Worm (Caenorhabditis elegans): ENCODE results near the gene C25H3.1.
A peak's percentile ranks its signal among the peaks of the same experiment; 100 is the strongest.

The C25H3.1 gene

ce11 chrII:5696218-5696617 is 2.7 kb upstream of the C25H3.1 start:
- no peak for TF ChIP-seq egl-27 (tag; optimal IDR thresholded peaks at IDR 0.05)
- no peak for TF ChIP-seq ceh-9 (tag; optimal IDR thresholded peaks at IDR 0.05)
- TF ChIP-seq elt-1 (tag; optimal IDR thresholded peaks at IDR 0.05) = no peak
- TF ChIP-seq ceh-16 (tag; optimal IDR thresholded peaks at IDR 0.05) = no peak
- no peak for TF ChIP-seq ama-1 (optimal IDR thresholded peaks at IDR 0.05)
- no peak for TF ChIP-seq hmg-11 (tag; optimal IDR thresholded peaks at IDR 0.05)
- TF ChIP-seq elt-3 (tag; optimal IDR thresholded peaks at IDR 0.05) = no peak
- TF ChIP-seq nhr-43 (tag; optimal IDR thresholded peaks at IDR 0.05; ENCODE audit: poor library complexity, severe bottlenecking) = no peak
- no peak for TF ChIP-seq fkh-2 (tag; optimal IDR thresholded peaks at IDR 0.05)
- TF ChIP-seq nhr-237 (tag; optimal IDR thresholded peaks at IDR 0.05) = no peak
- TF ChIP-seq aly-2 (tag; optimal IDR thresholded peaks at IDR 0.05) = no peak
- no peak for TF ChIP-seq nhr-23 (tag; optimal IDR thresholded peaks at IDR 0.05)

DNA sequence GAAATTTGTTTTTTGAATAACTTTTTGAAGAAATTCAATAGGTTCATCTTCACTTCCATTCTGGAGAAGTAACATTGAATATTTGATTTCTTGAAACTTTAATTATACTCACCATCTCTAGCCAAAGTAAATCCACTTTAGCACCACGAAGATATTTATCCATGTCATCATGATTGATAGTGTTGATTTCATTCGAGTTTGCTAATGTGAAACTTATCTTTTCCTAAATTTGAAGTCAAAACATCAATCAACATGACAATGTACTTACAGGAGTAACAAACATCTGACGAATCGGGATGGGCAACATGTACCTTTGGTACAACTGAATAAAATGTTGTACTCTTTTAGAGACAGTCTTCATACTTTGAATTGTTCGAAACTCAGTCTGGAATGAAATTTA is 1.5 kb upstream of the C25H3.1 start:
- no peak for TF ChIP-seq elt-2 (tag; optimal IDR thresholded peaks at IDR 0.05)
- TF ChIP-seq ceh-28 (tag; optimal IDR thresholded peaks at IDR 0.05) = no peak
- no peak for TF ChIP-seq aly-2 (tag; optimal IDR thresholded peaks at IDR 0.05)
- TF ChIP-seq nhr-11 (tag; optimal IDR thresholded peaks at IDR 0.05) = no peak
- TF ChIP-seq elt-1 (tag; optimal IDR thresholded peaks at IDR 0.05) = no peak
- TF ChIP-seq pha-4 (tag; optimal IDR thresholded peaks at IDR 0.05) = no peak
- no peak for TF ChIP-seq mml-1 (tag; optimal IDR thresholded peaks at IDR 0.05)
- TF ChIP-seq zag-1 (tag; optimal IDR thresholded peaks at IDR 0.05) = no peak

DNA sequence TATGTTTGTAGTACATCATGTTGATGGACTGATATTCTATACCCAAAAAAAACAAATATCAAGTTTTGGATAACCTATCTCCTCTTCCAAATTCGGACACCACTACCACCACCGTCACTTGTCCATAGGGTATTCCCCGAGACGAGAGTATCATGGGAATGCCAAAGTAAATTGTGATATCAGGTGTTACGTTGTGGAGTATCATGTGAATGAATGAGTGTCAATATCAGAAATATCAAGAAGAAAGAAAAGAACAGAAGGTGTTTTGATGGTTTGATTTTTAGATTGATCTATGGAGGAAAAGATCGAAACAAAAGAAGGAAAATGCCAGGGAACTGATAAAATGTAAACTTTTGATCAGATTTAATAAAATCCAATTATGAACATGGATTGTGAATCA is 617 bp upstream of the C25H3.1 start:
- no peak for TF ChIP-seq fkh-10 (GFP tag; optimal IDR thresholded peaks at IDR 0.05)
- no peak for TF ChIP-seq ZK546.5 (tag; optimal IDR thresholded peaks at IDR 0.05)
- TF ChIP-seq eor-1 (tag; optimal IDR thresholded peaks at IDR 0.05) = no peak
- TF ChIP-seq elt-2 (tag; optimal IDR thresholded peaks at IDR 0.05) = peak; percentile 58
- no peak for TF ChIP-seq zag-1 (tag; optimal IDR thresholded peaks at IDR 0.05)
- peak; percentile 52 for TF ChIP-seq pha-4 (tag; optimal IDR thresholded peaks at IDR 0.05)
- TF ChIP-seq egl-27 (tag; optimal IDR thresholded peaks at IDR 0.05) = no peak
- TF ChIP-seq daf-12 (tag; optimal IDR thresholded peaks at IDR 0.05) = no peak
- TF ChIP-seq lsy-12 (tag; optimal IDR thresholded peaks at IDR 0.05) = no peak
- TF ChIP-seq pqm-1 (tag; optimal IDR thresholded peaks at IDR 0.05) = peak; percentile 42
- peak; percentile 12 for TF ChIP-seq snpc-4 (tag; optimal IDR thresholded peaks at IDR 0.05)
- no peak for TF ChIP-seq skn-1 (tag; optimal IDR thresholded peaks at IDR 0.05)
- TF ChIP-seq sea-2 (GFP tag; optimal IDR thresholded peaks at IDR 0.05) = no peak
- TF ChIP-seq nhr-12 (tag; optimal IDR thresholded peaks at IDR 0.05) = no peak
- no peak for TF ChIP-seq nfya-1 (tag; optimal IDR thresholded peaks at IDR 0.05; ENCODE audit: insufficient read depth)

DNA sequence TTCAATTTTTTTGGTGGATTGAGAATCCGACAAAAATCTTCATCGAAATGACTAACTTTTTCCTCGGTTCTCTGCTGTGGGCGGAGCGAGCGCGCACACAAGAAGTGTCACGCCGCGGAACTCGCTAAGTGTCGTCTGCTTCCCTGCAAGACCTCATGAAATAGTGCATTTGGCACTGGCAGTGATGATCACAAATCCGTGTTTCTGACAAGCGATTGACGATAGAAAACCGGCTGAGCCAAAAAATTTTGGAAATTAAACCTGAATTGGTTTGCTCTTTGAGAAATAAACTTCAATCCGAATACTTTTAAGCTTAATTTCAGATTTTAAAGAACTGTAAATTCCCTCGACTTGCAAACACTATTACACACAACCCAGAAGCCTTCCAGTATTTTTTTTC is 2.6 kb downstream of the C25H3.1 start:
- peak; percentile 10 for TF ChIP-seq lin-39 (tag; optimal IDR thresholded peaks at IDR 0.05)
- TF ChIP-seq nhr-77 (tag; optimal IDR thresholded peaks at IDR 0.05) = peak; percentile 41
- TF ChIP-seq pha-4 (tag; optimal IDR thresholded peaks at IDR 0.05) = peak; percentile 42
- TF ChIP-seq nhr-25 (tag; optimal IDR thresholded peaks at IDR 0.05) = peak; percentile 59
- TF ChIP-seq ceh-16 (tag; optimal IDR thresholded peaks at IDR 0.05) = no peak
- TF ChIP-seq daf-12 (tag; optimal IDR thresholded peaks at IDR 0.05) = no peak
- peak; percentile 38 for TF ChIP-seq tbx-2 (tag; optimal IDR thresholded peaks at IDR 0.05)
- no peak for TF ChIP-seq nhr-28 (tag; optimal IDR thresholded peaks at IDR 0.05)
- TF ChIP-seq egl-27 (tag; optimal IDR thresholded peaks at IDR 0.05) = no peak
- TF ChIP-seq elt-2 (tag; optimal IDR thresholded peaks at IDR 0.05) = peak; percentile 71
- TF ChIP-seq aly-2 (tag; optimal IDR thresholded peaks at IDR 0.05) = peak; percentile 81
- peak; percentile 40 for TF ChIP-seq pqm-1 (tag; optimal IDR thresholded peaks at IDR 0.05)
- no peak for TF ChIP-seq ceh-9 (tag; optimal IDR thresholded peaks at IDR 0.05)
- TF ChIP-seq mml-1 (tag; optimal IDR thresholded peaks at IDR 0.05) = no peak
- peak; percentile 99 for TF ChIP-seq snpc-4 (tag; optimal IDR thresholded peaks at IDR 0.05)
- peak; percentile 81 for TF ChIP-seq nhr-23 (tag; optimal IDR thresholded peaks at IDR 0.05)
- no peak for TF ChIP-seq eor-1 (tag; optimal IDR thresholded peaks at IDR 0.05)
- no peak for TF ChIP-seq jun-1 (tag; optimal IDR thresholded peaks at IDR 0.05)
- peak; percentile 96 for TF ChIP-seq ama-1 (optimal IDR thresholded peaks at IDR 0.05)
- peak; percentile 14 for TF ChIP-seq ceh-28 (tag; optimal IDR thresholded peaks at IDR 0.05)
- no peak for TF ChIP-seq nhr-76 (tag; optimal IDR thresholded peaks at IDR 0.05)
- TF ChIP-seq unc-62 (GFP tag; optimal IDR thresholded peaks at IDR 0.05) = no peak
- no peak for TF ChIP-seq nhr-237 (tag; optimal IDR thresholded peaks at IDR 0.05)
- peak; percentile 26 for TF ChIP-seq skn-1 (tag; optimal IDR thresholded peaks at IDR 0.05)
- TF ChIP-seq ztf-11 (tag; optimal IDR thresholded peaks at IDR 0.05) = no peak
- TF ChIP-seq nhr-43 (tag; optimal IDR thresholded peaks at IDR 0.05; ENCODE audit: poor library complexity, severe bottlenecking) = peak; percentile 68
- peak; percentile 40 for TF ChIP-seq ceh-82 (tag; optimal IDR thresholded peaks at IDR 0.05)
- TF ChIP-seq fkh-2 (tag; optimal IDR thresholded peaks at IDR 0.05) = no peak
- no peak for TF ChIP-seq zag-1 (tag; optimal IDR thresholded peaks at IDR 0.05)
- TF ChIP-seq nfya-1 (tag; optimal IDR thresholded peaks at IDR 0.05; ENCODE audit: insufficient read depth) = peak; percentile 78
- peak; percentile 0 for TF ChIP-seq lsy-12 (tag; optimal IDR thresholded peaks at IDR 0.05)
- no peak for TF ChIP-seq ztf-4 (tag; optimal IDR thresholded peaks at IDR 0.05)
- TF ChIP-seq nhr-67 (tag; optimal IDR thresholded peaks at IDR 0.05) = no peak
- peak; percentile 39 for TF ChIP-seq hmg-11 (tag; optimal IDR thresholded peaks at IDR 0.05)
- peak; percentile 29 for TF ChIP-seq lin-15B (tag; optimal IDR thresholded peaks at IDR 0.05)
- TF ChIP-seq ZK546.5 (tag; optimal IDR thresholded peaks at IDR 0.05) = no peak
- peak; percentile 50 for TF ChIP-seq R02D3.7 (tag; optimal IDR thresholded peaks at IDR 0.05)
